Worm (Caenorhabditis elegans): Measurements from ENCODE around the gene Y97E10AL.1.

Gene Y97E10AL.1

DNA sequence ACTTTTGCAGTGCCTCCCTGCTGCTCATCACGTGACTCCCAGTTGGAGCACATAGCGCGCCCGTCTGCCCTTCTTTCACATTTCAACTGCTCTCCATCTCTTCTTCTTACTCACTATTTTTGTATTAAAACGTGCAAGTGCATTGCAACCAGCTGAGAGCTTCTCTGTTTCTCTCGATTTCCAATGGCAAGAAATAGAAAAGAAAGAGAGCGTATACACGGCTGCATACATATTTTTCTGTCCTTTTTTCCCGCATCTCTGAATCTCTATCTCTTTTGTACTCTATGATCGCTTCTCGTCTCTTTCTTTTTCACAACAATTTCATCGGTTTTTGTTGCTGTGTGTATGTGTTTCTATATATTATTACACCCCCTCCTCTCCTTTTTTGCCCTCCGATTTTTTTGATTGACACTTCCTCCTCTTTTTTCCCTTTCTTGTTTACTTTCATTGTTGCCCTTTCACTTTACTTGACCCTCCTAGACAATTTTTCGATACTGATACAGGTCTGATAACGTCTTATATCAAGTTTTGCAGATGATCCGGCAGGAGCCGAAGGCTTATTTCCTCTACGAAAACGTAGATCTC lies 15.1 kb downstream of the Y97E10AL.1 start, which contains the start of gene Y97E10AR.1 (continued):
- TF ChIP-seq unc-62 (GFP tag; optimal IDR thresholded peaks at IDR 0.05) (no peak), ZK546.5 (tag; optimal IDR thresholded peaks at IDR 0.05) (no peak), C34F6.9 (tag; optimal IDR thresholded peaks at IDR 0.05) (peak; percentile 98), nhr-11 (tag; optimal IDR thresholded peaks at IDR 0.05) (no peak), lin-39 (tag; optimal IDR thresholded peaks at IDR 0.05) (no peak), nhr-21 (tag; optimal IDR thresholded peaks at IDR 0.05) (no peak), ceh-82 (tag; optimal IDR thresholded peaks at IDR 0.05) (no peak), skn-1 (tag; optimal IDR thresholded peaks at IDR 0.05) (peak; percentile 15), zag-1 (tag; optimal IDR thresholded peaks at IDR 0.05) (peak; percentile 79), mdl-1 (tag; optimal IDR thresholded peaks at IDR 0.05) (peak in 1 of 2 experiments; percentile 86), nhr-12 (tag; optimal IDR thresholded peaks at IDR 0.05) (no peak), dmd-4 (tag; optimal IDR thresholded peaks at IDR 0.05) (no peak)

- TF ChIP-seq nhr-25 (tag; optimal IDR thresholded peaks at IDR 0.05) = no peak
- TF ChIP-seq sma-9 (GFP tag; optimal IDR thresholded peaks at IDR 0.05) = no peak
- TF ChIP-seq sma-9 (tag; optimal IDR thresholded peaks at IDR 0.05) = no peak
- TF ChIP-seq mbf-1 (tag; optimal IDR thresholded peaks at IDR 0.05) = no peak
- no peak for TF ChIP-seq nhr-237 (tag; optimal IDR thresholded peaks at IDR 0.05)
- no peak for TF ChIP-seq nhr-6 (tag; optimal IDR thresholded peaks at IDR 0.05)
- TF ChIP-seq elt-3 (tag; optimal IDR thresholded peaks at IDR 0.05) = no peak
- TF ChIP-seq unc-55 (GFP tag; optimal IDR thresholded peaks at IDR 0.05) = no peak
- no peak for TF ChIP-seq nhr-11 (tag; optimal IDR thresholded peaks at IDR 0.05)
- TF ChIP-seq ZK546.5 (tag; optimal IDR thresholded peaks at IDR 0.05) = no peak
- no peak for TF ChIP-seq elt-1 (tag; optimal IDR thresholded peaks at IDR 0.05)
- no peak for TF ChIP-seq crh-2 (tag; optimal IDR thresholded peaks at IDR 0.05)
Measured at ce11 chrV:8005000-8005399, 19.0 kb downstream of the Y97E10AL.1 start, which contains the start of gene Y97E10AR.8. TSS of gene Y97E10AR.8 (plus strand) at chrV:8005300.

- TF ChIP-seq C34F6.9 (tag; optimal IDR thresholded peaks at IDR 0.05) (peak; percentile 53), R02D3.7 (tag; optimal IDR thresholded peaks at IDR 0.05) (no peak)
Measured at ce11 chrV:8007460-8008292, 21.7 kb downstream of the Y97E10AL.1 start, which contains the start of gene Y97E10AR.3. TSS of gene Y97E10AR.3 (minus strand) at chrV:8007510.

DNA sequence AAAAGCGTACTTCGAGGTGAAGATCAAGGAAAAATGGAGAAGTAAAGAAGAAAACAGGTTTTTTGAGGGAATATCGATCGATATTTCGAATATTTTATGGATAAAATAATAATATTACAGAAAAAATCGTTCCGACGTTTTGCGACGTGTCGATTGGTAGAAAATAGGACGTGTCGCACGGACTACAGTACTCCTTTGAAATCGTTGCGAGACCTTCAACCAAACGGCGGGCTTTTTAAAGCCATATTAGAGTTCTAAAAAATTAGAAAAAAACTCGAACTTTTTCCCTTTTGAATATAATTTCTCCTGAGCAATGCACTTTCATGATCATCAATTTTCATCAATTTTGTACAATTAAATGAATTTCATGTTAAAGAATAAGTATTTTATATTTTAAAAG lies 24.1 kb downstream of the Y97E10AL.1 start, which contains the start of gene Y97E10AR.4:
Gene Y97E10AR.4, minus strand, starts transcription at position 131 of the 400 bp plus-strand sequence.
- TF ChIP-seq unc-39 (tag; optimal IDR thresholded peaks at IDR 0.05) (no peak), nhr-10 (tag; optimal IDR thresholded peaks at IDR 0.05) (no peak), sem-4 (tag; optimal IDR thresholded peaks at IDR 0.05) (no peak), snpc-4 (tag; optimal IDR thresholded peaks at IDR 0.05) (no peak), nhr-25 (tag; optimal IDR thresholded peaks at IDR 0.05) (no peak), sma-3 (GFP tag; optimal IDR thresholded peaks at IDR 0.05) (no peak), lsy-2 (tag; optimal IDR thresholded peaks at IDR 0.05) (no peak), lin-39 (tag; optimal IDR thresholded peaks at IDR 0.05) (no peak), egl-27 (tag; optimal IDR thresholded peaks at IDR 0.05) (no peak), elt-3 (tag; optimal IDR thresholded peaks at IDR 0.05) (no peak)

DNA sequence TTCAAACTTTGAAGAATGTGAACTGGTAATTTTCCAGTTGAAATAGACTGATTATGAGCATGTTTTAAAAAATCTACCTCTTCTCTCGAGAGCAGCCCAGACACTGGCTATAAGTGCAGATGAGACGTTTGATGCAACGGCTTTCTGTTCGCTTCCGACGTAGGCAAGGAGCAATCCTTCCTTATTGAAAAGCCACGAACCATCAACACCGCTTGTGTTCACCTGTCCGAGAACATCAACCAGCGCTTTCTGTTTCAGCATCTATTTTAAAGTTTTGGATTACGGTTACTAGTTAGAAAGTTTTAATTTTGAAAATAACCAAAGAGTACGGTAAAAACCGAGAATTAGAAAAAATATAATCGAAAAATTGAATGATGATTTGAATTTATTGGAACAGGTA lies 24.9 kb downstream of the Y97E10AL.1 start, which contains the start of gene lmtr-2:
Gene lmtr-2, minus strand, starts transcription at position 261 of the 400 bp plus-strand sequence.
- no peak for TF ChIP-seq nhr-21 (tag; optimal IDR thresholded peaks at IDR 0.05)
- no peak for TF ChIP-seq nhr-11 (tag; optimal IDR thresholded peaks at IDR 0.05)
- no peak for TF ChIP-seq ama-1 (optimal IDR thresholded peaks at IDR 0.05)
- TF ChIP-seq lin-11 (tag; optimal IDR thresholded peaks at IDR 0.05) = no peak
- TF ChIP-seq mdl-1 (tag; optimal IDR thresholded peaks at IDR 0.05) = no peak

- TF ChIP-seq ztf-4 (tag; optimal IDR thresholded peaks at IDR 0.05) = no peak
- no peak for TF ChIP-seq nhr-10 (tag; optimal IDR thresholded peaks at IDR 0.05)
- no peak for TF ChIP-seq elt-1 (tag; optimal IDR thresholded peaks at IDR 0.05)
- TF ChIP-seq ama-1 (optimal IDR thresholded peaks at IDR 0.05) = no peak
- TF ChIP-seq egl-27 (tag; optimal IDR thresholded peaks at IDR 0.05) = no peak
- no peak for TF ChIP-seq elt-3 (tag; optimal IDR thresholded peaks at IDR 0.05)
Measured at ce11 chrV:8012032-8012431, 26.1 kb downstream of the Y97E10AL.1 start, which contains the start of gene rpb-9. TSS of gene rpb-9 (minus strand) at chrV:8012345.

Measured in whole organism, L2 larva.